5 worm cellular contexts compared by ENCODE assay signal in the genomic region with DNA sequence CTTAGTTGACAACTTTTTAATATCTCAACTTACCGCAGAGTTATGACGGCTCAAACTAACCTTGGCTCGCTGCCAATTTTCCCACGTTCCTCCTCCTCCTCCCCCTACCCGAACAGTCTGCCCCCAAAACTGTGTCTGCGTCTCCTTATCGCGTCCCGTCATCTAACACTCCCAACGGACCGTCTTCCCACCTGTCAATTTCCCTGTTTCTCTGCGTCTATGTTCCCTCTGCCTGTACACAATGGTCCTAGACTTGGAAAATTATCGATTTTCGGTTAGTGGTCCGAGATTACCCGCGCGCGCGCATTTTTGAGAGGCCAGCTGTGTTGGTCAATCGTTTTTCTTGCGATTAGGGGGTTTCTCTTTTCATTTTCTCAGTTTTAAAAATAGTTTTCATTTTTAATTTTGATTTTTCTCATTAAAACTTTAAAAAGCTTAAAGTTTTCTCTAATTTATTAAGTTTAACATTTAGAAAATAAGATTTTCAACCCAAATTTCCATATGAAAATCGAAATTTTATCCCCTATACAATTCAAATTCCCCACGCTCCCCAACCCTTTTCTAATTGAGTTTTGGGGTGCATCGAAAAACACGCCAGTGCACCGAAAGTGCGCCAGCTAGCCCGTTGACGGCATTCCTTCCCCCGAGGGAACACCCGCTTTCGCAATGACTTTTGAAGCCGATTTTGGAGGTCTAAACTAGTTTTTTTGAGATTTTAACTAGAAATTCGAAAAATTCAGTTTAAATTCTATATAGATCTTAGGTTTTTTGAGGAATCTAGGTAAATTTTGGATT.
TF ChIP-seq lines count a peak whose summit lies in the region.

alg-2 (plus strand) TSS at position 220 of the 795 bp plus-strand sequence.

TF ChIP-seq in whole organism, L1 larva, 84 proteins besides CTCF, POLR2A, EP300 and RAD21 (continues in another document):
- TF ChIP-seq dsc-1 (tag; optimal IDR thresholded peaks at IDR 0.05; lab: Kevin White, UChicago) (peak; percentile 15), lin-14 (GFP tag; optimal IDR thresholded peaks at IDR 0.05; lab: Kevin White, UChicago) (peak; percentile 86), grh-1 (GFP tag; IDR thresholded peaks at IDR 0.05; lab: Robert Waterston, UW) (0 out of 2 replicates have a peak, but pooled peaks have one; percentile 13), dpl-1 (GFP tag; optimal IDR thresholded peaks at IDR 0.05; lab: Kevin White, UChicago) (peak; percentile 45 to 69 (median 48)), nhr-71 (tag; optimal IDR thresholded peaks at IDR 0.05; lab: Kevin White, UChicago) (peak; percentile 53), swsn-7 (tag; optimal IDR thresholded peaks at IDR 0.05; lab: Kevin White, UChicago) (peak; percentile 37), xbp-1 (tag; optimal IDR thresholded peaks at IDR 0.05; lab: Kevin White, UChicago) (peak; percentile 14), aly-2 (tag; optimal IDR thresholded peaks at IDR 0.05; lab: Kevin White, UChicago) (no peak), lsy-2 (tag; optimal IDR thresholded peaks at IDR 0.05; lab: Kevin White, UChicago) (peak; percentile 38 to 57), nhr-20 (tag; optimal IDR thresholded peaks at IDR 0.05; lab: Kevin White, UChicago) (peak; percentile 26), efl-1 (optimal IDR thresholded peaks at IDR 0.05; lab: Kevin White, UChicago) (peak; percentile 56), efl-1 (GFP tag; optimal IDR thresholded peaks at IDR 0.05 in 1 of 2; lab: Kevin White, UChicago) (peak; percentile 67 to 95), fkh-8 (tag; optimal IDR thresholded peaks at IDR 0.05; lab: Kevin White, UChicago) (peak; percentile 22), ceh-82 (tag; optimal IDR thresholded peaks at IDR 0.05; lab: Kevin White, UChicago) (peak in 2 of 3 experiments; percentile 6 to 71), C16A3.4 (tag; optimal IDR thresholded peaks at IDR 0.05; lab: Kevin White, UChicago) (peak; percentile 51)

TF ChIP-seq in whole organism, L3 larva, 47 proteins besides CTCF, POLR2A, EP300 and RAD21 (continues in another document):
- no peak for TF ChIP-seq hmg-11 (tag; optimal IDR thresholded peaks at IDR 0.05; lab: Kevin White, UChicago)
- TF ChIP-seq pha-4 (tag; optimal IDR thresholded peaks at IDR 0.05; lab: Kevin White, UChicago) = peak; percentile 44
- no peak for TF ChIP-seq ceh-28 (tag; optimal IDR thresholded peaks at IDR 0.05; lab: Kevin White, UChicago)
- TF ChIP-seq ama-1 (optimal IDR thresholded peaks at IDR 0.05; lab: Kevin White, UChicago) = no peak
- TF ChIP-seq elt-2 (tag; optimal IDR thresholded peaks at IDR 0.05; lab: Kevin White, UChicago) = peak; percentile 31
- no peak for TF ChIP-seq nhr-12 (tag; optimal IDR thresholded peaks at IDR 0.05; lab: Kevin White, UChicago)
- TF ChIP-seq nhr-67 (tag; optimal IDR thresholded peaks at IDR 0.05; lab: Kevin White, UChicago) = no peak
- TF ChIP-seq nfya-1 (tag; optimal IDR thresholded peaks at IDR 0.05; lab: Kevin White, UChicago; ENCODE audit: insufficient read depth) = no peak
- peak; percentile 6 for TF ChIP-seq elt-1 (tag; optimal IDR thresholded peaks at IDR 0.05; lab: Kevin White, UChicago)
- no peak for TF ChIP-seq nhr-11 (tag; optimal IDR thresholded peaks at IDR 0.05; lab: Kevin White, UChicago)
- TF ChIP-seq ztf-4 (tag; optimal IDR thresholded peaks at IDR 0.05; lab: Kevin White, UChicago) = no peak
- TF ChIP-seq daf-12 (tag; optimal IDR thresholded peaks at IDR 0.05; lab: Kevin White, UChicago) = no peak
- TF ChIP-seq ztf-11 (tag; optimal IDR thresholded peaks at IDR 0.05; lab: Kevin White, UChicago) = no peak
- TF ChIP-seq sea-2 (GFP tag; optimal IDR thresholded peaks at IDR 0.05; lab: Kevin White, UChicago) = no peak
- TF ChIP-seq fkh-2 (tag; optimal IDR thresholded peaks at IDR 0.05; lab: Kevin White, UChicago) = no peak
- TF ChIP-seq lin-15B (tag; optimal IDR thresholded peaks at IDR 0.05; lab: Kevin White, UChicago) = peak; percentile 54
- no peak for TF ChIP-seq nhr-23 (tag; optimal IDR thresholded peaks at IDR 0.05; lab: Kevin White, UChicago)

TF ChIP-seq in whole organism, early embryonic, 17 proteins besides CTCF, POLR2A, EP300 and RAD21:
- no peak for TF ChIP-seq hmg-4 (GFP tag; optimal IDR thresholded peaks at IDR 0.05; lab: Kevin White, UChicago)
- TF ChIP-seq F13C5.2 (tag; optimal IDR thresholded peaks at IDR 0.05; lab: Kevin White, UChicago) = no peak
- peak; percentile 61 for TF ChIP-seq pes-1 (GFP tag; IDR thresholded peaks at IDR 0.05; lab: Robert Waterston, UW)

TF ChIP-seq in whole organism, midembryonic, 9 proteins besides CTCF, POLR2A, EP300 and RAD21:
- TF ChIP-seq flt-1 (GFP tag; IDR thresholded peaks at IDR 0.05; lab: Robert Waterston, UW) = 0 out of 2 replicates have a peak, but pooled peaks have one; percentile 15
- TF ChIP-seq med-1 (GFP tag; optimal IDR thresholded peaks at IDR 0.05; lab: Kevin White, UChicago; ENCODE audit: insufficient read depth) = no peak
- TF ChIP-seq tab-1 (GFP tag; IDR thresholded peaks at IDR 0.05; lab: Robert Waterston, UW) = 0 out of 2 replicates have a peak, but pooled peaks have one; percentile 41
- no peak for TF ChIP-seq klf-2 (GFP tag; conservative IDR thresholded peaks at IDR 0.05; lab: Robert Waterston, UW)
- TF ChIP-seq ref-1 (GFP tag; conservative IDR thresholded peaks at IDR 0.05; lab: Robert Waterston, UW) = no peak
- peak; percentile 71; the same call in 1 of the 2 replicates for TF ChIP-seq T22C8.4 (GFP tag; IDR thresholded peaks at IDR 0.05; lab: Robert Waterston, UW)
- TF ChIP-seq ztf-29 (GFP tag; IDR thresholded peaks at IDR 0.05; lab: Robert Waterston, UW) = no peak
TF ChIP-seq in whole organism, midembryonic: peak in this region for 3.

TF ChIP-seq in whole organism, young adult, 124 proteins besides CTCF, POLR2A, EP300 and RAD21 (continues in another document):
- TF ChIP-seq F55B11.4 (tag; optimal IDR thresholded peaks at IDR 0.05; lab: Kevin White, UChicago; ENCODE audit: borderline replicate concordance, insufficient read depth) (no peak), mcd-1 (GFP tag; IDR thresholded peaks at IDR 0.05; lab: Robert Waterston, UW) (peak; percentile 56), let-526 (GFP tag; IDR thresholded peaks at IDR 0.05; lab: Robert Waterston, UW) (no peak), D2030.7 (GFP tag; IDR thresholded peaks at IDR 0.05; lab: Robert Waterston, UW) (peak; percentile 61), C06A6.2 (GFP tag; conservative IDR thresholded peaks at IDR 0.05; lab: Robert Waterston, UW) (no peak), bed-2 (GFP tag; IDR thresholded peaks at IDR 0.05; lab: Robert Waterston, UW) (no peak), K12H6.12 (tag; optimal IDR thresholded peaks at IDR 0.05; lab: Kevin White, UChicago) (no peak), die-1 (tag; optimal IDR thresholded peaks at IDR 0.05; lab: Kevin White, UChicago) (peak; percentile 22), athp-1 (tag; optimal IDR thresholded peaks at IDR 0.05; lab: Kevin White, UChicago) (no peak), ztf-3 (GFP tag; optimal IDR thresholded peaks at IDR 0.05; lab: Kevin White, UChicago) (no peak), tlf-1 (GFP tag; optimal IDR thresholded peaks at IDR 0.05; lab: Kevin White, UChicago) (no peak), egl-18 (GFP tag; IDR thresholded peaks at IDR 0.05; lab: Robert Waterston, UW) (no peak), K11D2.4 (GFP tag; IDR thresholded peaks at IDR 0.05; lab: Robert Waterston, UW) (no peak), ceh-91 (GFP tag; IDR thresholded peaks at IDR 0.05; lab: Robert Waterston, UW) (no peak), B0336.3 (GFP tag; IDR thresholded peaks at IDR 0.05; lab: Robert Waterston, UW) (peak; percentile 46; the same call in 1 of the 2 replicates), chd-7 (tag; optimal IDR thresholded peaks at IDR 0.05; lab: Kevin White, UChicago) (no peak), egl-44 (GFP tag; IDR thresholded peaks at IDR 0.05; lab: Robert Waterston, UW) (no peak), cebp-1 (GFP tag; IDR thresholded peaks at IDR 0.05; lab: Robert Waterston, UW) (peak; percentile 78), cebp-1 (tag; optimal IDR thresholded peaks at IDR 0.05; lab: Kevin White, UChicago) (peak; percentile 93), ceh-100 (GFP tag; IDR thresholded peaks at IDR 0.05; lab: Robert Waterston, UW) (no peak), ztf-18 (tag; optimal IDR thresholded peaks at IDR 0.05; lab: Kevin White, UChicago) (peak; percentile 91), dpl-1 (GFP tag; optimal IDR thresholded peaks at IDR 0.05; lab: Kevin White, UChicago) (peak; percentile 46), Y53G8AR.9 (GFP tag; conservative IDR thresholded peaks at IDR 0.05; lab: Robert Waterston, UW) (no peak), T07F8.4 (tag; optimal IDR thresholded peaks at IDR 0.05; lab: Kevin White, UChicago) (no peak), fkh-3 (tag; optimal IDR thresholded peaks at IDR 0.05; lab: Kevin White, UChicago) (no peak), unc-62 (GFP tag; optimal IDR thresholded peaks at IDR 0.05; lab: Kevin White, UChicago) (no peak), lin-35 (GFP tag; optimal IDR thresholded peaks at IDR 0.05; lab: Kevin White, UChicago) (peak in 1 of 3 experiments; percentile 29), cebp-2 (GFP tag; IDR thresholded peaks at IDR 0.05; lab: Robert Waterston, UW) (no peak), ama-1 (optimal IDR thresholded peaks at IDR 0.05; lab: Kevin White, UChicago) (no peak), ama-1 (GFP tag; optimal IDR thresholded peaks at IDR 0.05; lab: Kevin White, UChicago) (no peak), madf-10 (tag; optimal IDR thresholded peaks at IDR 0.05; lab: Kevin White, UChicago) (no peak), nhr-80 (tag; optimal IDR thresholded peaks at IDR 0.05; lab: Kevin White, UChicago) (peak; percentile 43), mel-28 (tag; optimal IDR thresholded peaks at IDR 0.05; lab: Kevin White, UChicago; ENCODE audit: borderline replicate concordance) (no peak), nhr-27 (tag; optimal IDR thresholded peaks at IDR 0.05; lab: Kevin White, UChicago) (no peak), ccch-3 (GFP tag; optimal IDR thresholded peaks at IDR 0.05; lab: Kevin White, UChicago) (no peak), rec-8 (tag; optimal IDR thresholded peaks at IDR 0.05; lab: Kevin White, UChicago) (no peak), attf-6 (GFP tag; IDR thresholded peaks at IDR 0.05; lab: Robert Waterston, UW) (no peak), F49E8.2 (tag; optimal IDR thresholded peaks at IDR 0.05; lab: Kevin White, UChicago; ENCODE audit: insufficient read depth) (no peak), snpc-4 (GFP tag; optimal IDR thresholded peaks at IDR 0.05; lab: Kevin White, UChicago) (no peak), snpc-4 (tag; optimal IDR thresholded peaks at IDR 0.05; lab: Kevin White, UChicago) (no peak), snpc-3.4 (tag; optimal IDR thresholded peaks at IDR 0.05; lab: Kevin White, UChicago) (no peak), rcor-1 (GFP tag; IDR thresholded peaks at IDR 0.05; lab: Robert Waterston, UW) (no peak), sptf-2 (GFP tag; optimal IDR thresholded peaks at IDR 0.05; lab: Kevin White, UChicago) (no peak), aptf-2 (GFP tag; conservative IDR thresholded peaks at IDR 0.05; lab: Robert Waterston, UW) (peak; percentile 86)

Comparison
In these comparisons a context has a peak if more than half of its experiments do, and no peak if none do; other contexts are left out.
1. Of the 8 proteins assayed by ChIP-seq in both whole organism, young adult and whole organism, L1 larva: peak only in whole organism, young adult: none; only in whole organism, L1 larva: snpc-4; in both: dpl-1 and efl-1; in neither: 4; mixed calls (peak in some experiments, not most) for 1.